Fruit fly (Drosophila melanogaster) whole organism: ENCODE data around the gene Dhod.

Experiments
- CG8478 ChIP-seq: fragments of >200 bp; optimal IDR thresholded peaks from 2 replicates; lab custom pipeline; 2018; ENCODE audit warnings: inconsistent platforms
- Dll ChIP-seq: fragments of >200 bp; optimal IDR thresholded peaks from 2 replicates; lab custom pipeline; 2017
- EcR ChIP-seq, 2 experiments: fragments of >200 bp; optimal IDR thresholded peaks; 2 replicates each; lab custom pipeline; 2017; ENCODE audit warnings: missing biosample characterization in 2 of 2, missing genetic modification characterization in 2 of 2, missing genetic modification reagents in 2 of 2
- pan ChIP-seq: fragments of >200 bp; optimal IDR thresholded peaks from 2 replicates; lab custom pipeline; 2017
- usp ChIP-seq: fragments of >200 bp; optimal IDR thresholded peaks from 2 replicates; lab custom pipeline; 2017; ENCODE audit warnings: missing biosample characterization, missing genetic modification characterization, mixed read lengths

- TF ChIP-seq usp (GFP tag; lab: Kevin White, UChicago) = no peak
- no peak for TF ChIP-seq EcR (GFP tag; optimal IDR thresholded peaks at IDR 0.05; lab: Kevin White, UChicago)
- TF ChIP-seq CG8478 (lab: Kevin White, UChicago) = no peak
- TF ChIP-seq Dll = no peak
- TF ChIP-seq pan (lab: Kevin White, UChicago) = no peak
Measured at dm6 chr3R:8658688-8659087, 6.0 kb upstream of the Dhod start.
